Fruit fly (Drosophila melanogaster) whole organism, embryonic: ENCODE data around the gene CG12279.

Experiments
- ATbp ChIP-seq: fragments of 200-800 bp; sonication (Bioruptor generic); optimal IDR thresholded peaks from 2 replicates; lab custom pipeline; 2017; ENCODE audit warnings: missing biosample characterization, mild to moderate bottlenecking, missing genetic modification characterization, missing genetic modification reagents
- Atf6 ChIP-seq: fragments of 200-800 bp; sonication (Bioruptor generic); IDR thresholded peaks from 2 replicates; pipeline ENCODE4 v1.3.6; 2022; ENCODE audit warnings: missing biosample characterization, missing genetic modification characterization
- CG10462 ChIP-seq: fragments of 200-800 bp; sonication (Bioruptor generic); optimal IDR thresholded peaks from 2 replicates; lab custom pipeline; 2016; ENCODE audit warnings: missing biosample characterization, missing genetic modification characterization
- CG10979 ChIP-seq: fragments of 200-800 bp; sonication (Bioruptor generic); optimal IDR thresholded peaks from 2 replicates; lab custom pipeline; 2018; ENCODE audit warnings: missing biosample characterization, mild to moderate bottlenecking, missing genetic modification characterization, moderate library complexity
- CG13123 ChIP-seq: fragments of 200-800 bp; sonication (Bioruptor generic); optimal IDR thresholded peaks from 2 replicates; lab custom pipeline; 2016; ENCODE audit warnings: missing biosample characterization, missing genetic modification characterization
- CG13296 ChIP-seq: fragments of 200-800 bp; sonication (Bioruptor generic); optimal IDR thresholded peaks from 3 replicates; lab custom pipeline; 2018; ENCODE audit warnings: missing biosample characterization, mild to moderate bottlenecking, missing genetic modification characterization
- CG15073 ChIP-seq: fragments of 200-800 bp; sonication (Bioruptor generic); optimal IDR thresholded peaks from 2 replicates; lab custom pipeline; 2016; ENCODE audit warnings: missing biosample characterization, missing genetic modification characterization
- CG1529 ChIP-seq: fragments of 200-800 bp; sonication (Bioruptor generic); optimal IDR thresholded peaks from 3 replicates; lab custom pipeline; 2018; ENCODE audit warnings: missing biosample characterization, missing genetic modification characterization
- CG1647 ChIP-seq: fragments of 200-800 bp; sonication (Bioruptor generic); optimal IDR thresholded peaks from 3 replicates; lab custom pipeline; 2016; ENCODE audit warnings: missing biosample characterization, missing genetic modification characterization
- CG18011 ChIP-seq: fragments of 200-800 bp; sonication (Bioruptor generic); optimal IDR thresholded peaks from 2 replicates; lab custom pipeline; 2017; ENCODE audit warnings: missing biosample characterization, missing genetic modification characterization, mild to moderate bottlenecking, moderate library complexity, missing genotype
- CG2116 ChIP-seq: fragments of 200-800 bp; sonication (Bioruptor generic); optimal IDR thresholded peaks from 3 replicates; lab custom pipeline; 2018; ENCODE audit warnings: missing biosample characterization, mild to moderate bottlenecking, missing genetic modification characterization
- CG2202 ChIP-seq: fragments of 200-800 bp; sonication (Bioruptor generic); optimal IDR thresholded peaks from 2 replicates; lab custom pipeline; 2018; ENCODE audit warnings: missing biosample characterization, mild to moderate bottlenecking, missing genetic modification characterization
- CG30020 ChIP-seq: fragments of 200-800 bp; optimal IDR thresholded peaks from 2 replicates; lab custom pipeline; 2019; ENCODE audit warnings: missing biosample characterization, mild to moderate bottlenecking, missing genetic modification characterization, moderate library complexity
- CG3163 ChIP-seq: fragments of 200-800 bp; sonication (Bioruptor generic); optimal IDR thresholded peaks from 3 replicates; lab custom pipeline; 2016; ENCODE audit warnings: missing biosample characterization, missing genetic modification characterization
- CG32767 ChIP-seq: fragments of 200-800 bp; sonication (Bioruptor generic); IDR thresholded peaks from 2 replicates; pipeline ENCODE4 v1.3.6; 2022; ENCODE audit warnings: missing biosample characterization, missing genetic modification characterization
- CG4360 ChIP-seq: fragments of 200-800 bp; sonication (Bioruptor generic); IDR thresholded peaks from 2 replicates; pipeline ENCODE4 v1.3.6; 2022; ENCODE audit warnings: missing biosample characterization, missing genetic modification characterization
- CG7987 ChIP-seq: fragments of 200-800 bp; sonication (Bioruptor generic); optimal IDR thresholded peaks from 2 replicates; lab custom pipeline; 2018; ENCODE audit warnings: missing biosample characterization, mild to moderate bottlenecking, missing genetic modification characterization, moderate library complexity
- Chrac-16 ChIP-seq: fragments of 200-800 bp; sonication (Bioruptor generic); optimal IDR thresholded peaks from 3 replicates; lab custom pipeline; 2016; ENCODE audit warnings: missing biosample characterization, missing genetic modification characterization
- Deaf1 ChIP-seq: fragments of 200-800 bp; optimal IDR thresholded peaks from 3 replicates; lab custom pipeline; 2019; ENCODE audit warnings: missing biosample characterization, mild to moderate bottlenecking, missing genetic modification characterization, moderate library complexity
- Doc3 ChIP-seq: fragments of 200-800 bp; sonication (Bioruptor generic); IDR thresholded peaks from 3 replicates; pipeline ENCODE4 v1.3.6; 2022; ENCODE audit warnings: missing biosample characterization, missing genetic modification characterization; ENCODE audit not compliant: partially characterized antibody
- E2f2 ChIP-seq: fragments of 200-800 bp; sonication (Bioruptor generic); IDR thresholded peaks from 2 replicates; pipeline ENCODE4 v1.3.6; 2022; ENCODE audit warnings: missing biosample characterization, missing genetic modification characterization
- HHEX ChIP-seq: fragments of 200-800 bp; sonication (Bioruptor generic); optimal IDR thresholded peaks from 3 replicates; lab custom pipeline; 2017; ENCODE audit warnings: missing biosample characterization, mild to moderate bottlenecking, missing genetic modification characterization, missing genetic modification reagents
- Hand ChIP-seq: fragments of 200-800 bp; sonication (Bioruptor generic); optimal IDR thresholded peaks from 2 replicates; lab custom pipeline; 2017; ENCODE audit warnings: mild to moderate bottlenecking, missing biosample characterization, missing genetic modification reagents, missing genetic modification characterization
- Hmx ChIP-seq: fragments of 200-800 bp; sonication (Bioruptor generic); optimal IDR thresholded peaks from 2 replicates; lab custom pipeline; 2016; ENCODE audit warnings: missing biosample characterization, missing genetic modification characterization
- Jarid2 ChIP-seq: fragments of 200-800 bp; sonication (Bioruptor generic); optimal IDR thresholded peaks from 3 replicates; lab custom pipeline; 2017; ENCODE audit warnings: mild to moderate bottlenecking, missing biosample characterization, missing genetic modification reagents, missing genetic modification characterization
- Mrtf ChIP-seq: fragments of 200-800 bp; sonication (Bioruptor generic); IDR thresholded peaks from 3 replicates; pipeline ENCODE4 v1.3.6; 2022; ENCODE audit warnings: missing biosample characterization, missing genetic modification characterization
- Opbp ChIP-seq: fragments of 200-800 bp; sonication (Bioruptor generic); IDR thresholded peaks from 3 replicates; pipeline ENCODE4 v1.3.6; 2022; ENCODE audit warnings: missing biosample characterization, missing genetic modification characterization; ENCODE audit not compliant: partially characterized antibody
- Poxn ChIP-seq: fragments of 200-800 bp; sonication (Bioruptor generic); IDR thresholded peaks from 2 replicates; pipeline ENCODE4 v1.3.6; 2022; ENCODE audit warnings: missing biosample characterization, missing genetic modification characterization
- Scr ChIP-seq: fragments of 200-800 bp; sonication (Bioruptor generic); IDR thresholded peaks from 2 replicates; pipeline ENCODE4 v1.3.6; 2022; ENCODE audit warnings: missing biosample characterization, missing genetic modification characterization; ENCODE audit not compliant: partially characterized antibody
- amos ChIP-seq: fragments of 200-800 bp; sonication (Bioruptor generic); IDR thresholded peaks from 2 replicates; pipeline ENCODE4 v1.3.6; 2022; ENCODE audit warnings: missing biosample characterization, missing genetic modification characterization; ENCODE audit not compliant: partially characterized antibody
- aop ChIP-seq: fragments of 200-800 bp; sonication (Bioruptor generic); IDR thresholded peaks from 2 replicates; pipeline ENCODE4 v1.3.6; 2022; ENCODE audit warnings: missing biosample characterization, missing genetic modification characterization
- bowl ChIP-seq: fragments of 200-800 bp; sonication (Bioruptor generic); IDR thresholded peaks from 2 replicates; pipeline ENCODE4 v1.3.6; 2022; ENCODE audit warnings: missing biosample characterization, missing genetic modification characterization
- cg ChIP-seq: fragments of 200-800 bp; sonication (Bioruptor generic); optimal IDR thresholded peaks from 3 replicates; lab custom pipeline; 2019; ENCODE audit warnings: missing biosample characterization, mild to moderate bottlenecking, missing genetic modification characterization, moderate library complexity
- chinmo ChIP-seq: fragments of 200-800 bp; sonication (Bioruptor generic); IDR thresholded peaks from 4 replicates; pipeline ENCODE4 v1.3.6; 2022; ENCODE audit warnings: missing biosample characterization, missing genetic modification characterization; ENCODE audit not compliant: partially characterized antibody
- chm ChIP-seq: fragments of 200-800 bp; sonication (Bioruptor generic); IDR thresholded peaks from 2 replicates; pipeline ENCODE4 v1.3.6; 2022; ENCODE audit warnings: missing biosample characterization, missing genetic modification characterization
- fd96Cb ChIP-seq: fragments of 200-800 bp; sonication (Bioruptor generic); optimal IDR thresholded peaks from 2 replicates; lab custom pipeline; 2018; ENCODE audit warnings: missing biosample characterization, mild to moderate bottlenecking, missing genetic modification characterization, moderate library complexity
- gce ChIP-seq: fragments of 200-800 bp; sonication (Bioruptor generic); IDR thresholded peaks from 3 replicates; pipeline ENCODE4 v1.3.6; 2022; ENCODE audit warnings: missing biosample characterization, missing genetic modification characterization
- gcm2 ChIP-seq: fragments of 200-800 bp; sonication (Bioruptor generic); optimal IDR thresholded peaks from 2 replicates; lab custom pipeline; 2016; ENCODE audit warnings: missing biosample characterization, missing genetic modification characterization
- grn ChIP-seq: fragments of 200-800 bp; sonication (Bioruptor generic); optimal IDR thresholded peaks from 3 replicates; lab custom pipeline; 2017; ENCODE audit warnings: missing biosample characterization, missing genetic modification characterization
- hb ChIP-seq: fragments of 200-800 bp; sonication (Bioruptor generic); IDR thresholded peaks from 3 replicates; pipeline ENCODE4 v1.3.6; 2022; ENCODE audit warnings: missing biosample characterization, missing genetic modification characterization; ENCODE audit not compliant: partially characterized antibody
- kni ChIP-seq: fragments of 200-800 bp; sonication (Bioruptor generic); optimal IDR thresholded peaks from 3 replicates; lab custom pipeline; 2017; ENCODE audit warnings: mild to moderate bottlenecking, missing biosample characterization, missing genetic modification reagents, missing genetic modification characterization
- peb ChIP-seq: fragments of 200-800 bp; sonication (Bioruptor generic); IDR thresholded peaks from 2 replicates; pipeline ENCODE4 v1.3.6; 2022; ENCODE audit warnings: missing biosample characterization, missing genetic modification characterization
- pros ChIP-seq: fragments of 200-800 bp; sonication (Bioruptor generic); optimal IDR thresholded peaks from 3 replicates; lab custom pipeline; 2019; ENCODE audit warnings: missing biosample characterization, mild to moderate bottlenecking, missing genetic modification characterization, moderate library complexity
- ranshi ChIP-seq: fragments of 200-800 bp; sonication (Bioruptor generic); IDR thresholded peaks from 2 replicates; pipeline ENCODE4 v1.3.6; 2022; ENCODE audit warnings: missing biosample characterization, missing genetic modification characterization
- row ChIP-seq: fragments of 200-800 bp; sonication (Bioruptor generic); IDR thresholded peaks from 3 replicates; pipeline ENCODE4 v1.3.6; 2022; ENCODE audit warnings: missing biosample characterization, missing genetic modification characterization
- trem ChIP-seq: fragments of 200-800 bp; optimal IDR thresholded peaks from 3 replicates; lab custom pipeline; 2019; ENCODE audit warnings: missing biosample characterization, mild to moderate bottlenecking, missing genetic modification characterization, moderate library complexity
- tx ChIP-seq: fragments of 200-800 bp; sonication (Bioruptor generic); optimal IDR thresholded peaks from 2 replicates; lab custom pipeline; 2016; ENCODE audit warnings: missing biosample characterization, missing genetic modification characterization
- wdn ChIP-seq: fragments of 200-800 bp; sonication (Bioruptor generic); IDR thresholded peaks from 2 replicates; pipeline ENCODE4 v1.3.6; 2022; ENCODE audit warnings: missing biosample characterization, missing genetic modification characterization

Gene CG12279

dm6 chr3R:12717588-12718535 is 13.0 kb downstream of the CG12279 start (continued):
- TF ChIP-seq aop (GFP tag; lab: Robert Waterston, UW) (no peak), gce (GFP tag; lab: Robert Waterston, UW) (no peak), CG32767 (GFP tag; lab: Robert Waterston, UW) (0 out of 2 replicates have a peak, but pooled peaks have one; percentile 29), hb (GFP tag; lab: Robert Waterston, UW) (no peak), trem (tag; lab: Kevin White, UChicago) (no peak), CG7987 (GFP tag; lab: Kevin White, UChicago) (peak; percentile 79), kni (GFP tag; lab: Kevin White, UChicago) (no peak), E2f2 (GFP tag; lab: Robert Waterston, UW) (peak; percentile 23; the same call in 1 of the 2 replicates), amos (no peak), CG10979 (tag; lab: Kevin White, UChicago) (peak; percentile 39), Hand (GFP tag; lab: Kevin White, UChicago) (peak; percentile 54), CG15073 (GFP tag; lab: Kevin White, UChicago) (no peak), CG13296 (GFP tag; lab: Kevin White, UChicago) (no peak), Poxn (GFP tag; lab: Robert Waterston, UW) (no peak), cg (GFP tag; lab: Kevin White, UChicago) (no peak), HHEX (GFP tag; lab: Kevin White, UChicago) (peak; percentile 26), CG2202 (tag; lab: Kevin White, UChicago) (no peak), CG18011 (peak; percentile 39), Atf6 (GFP tag; lab: Robert Waterston, UW) (peak; percentile 38), grn (GFP tag; lab: Kevin White, UChicago) (no peak), Hmx (GFP tag; lab: Kevin White, UChicago) (no peak), Opbp (GFP tag; lab: Robert Waterston, UW) (no peak), ATbp (GFP tag; lab: Kevin White, UChicago) (peak; percentile 52), Mrtf (GFP tag; lab: Robert Waterston, UW) (peak; percentile 65; the same call in 2 of the 3 replicates), row (GFP tag; lab: Robert Waterston, UW) (peak; percentile 82), chinmo (0 out of 4 replicates have a peak, but pooled peaks have one; percentile 56), CG4360 (GFP tag; lab: Robert Waterston, UW) (no peak), CG1647 (GFP tag; lab: Kevin White, UChicago) (peak; percentile 20), bowl (GFP tag; lab: Robert Waterston, UW) (no peak), CG10462 (GFP tag; lab: Kevin White, UChicago) (no peak), Scr (no peak), CG13123 (GFP tag; lab: Kevin White, UChicago) (no peak), fd96Cb (tag; lab: Kevin White, UChicago) (peak; percentile 53), chm (GFP tag; lab: Robert Waterston, UW) (no peak; the same call in 1 of the 2 replicates), gcm2 (GFP tag; lab: Kevin White, UChicago) (no peak), Doc3 (GFP tag; lab: Robert Waterston, UW) (no peak), pros (GFP tag; lab: Kevin White, UChicago) (no peak), ranshi (GFP tag; lab: Robert Waterston, UW) (peak; percentile 66), tx (GFP tag; lab: Kevin White, UChicago) (no peak), wdn (peak; percentile 68; the same call in 1 of the 2 replicates), Jarid2 (GFP tag; lab: Kevin White, UChicago) (peak; percentile 20), CG3163 (GFP tag; lab: Kevin White, UChicago) (peak; percentile 27), Chrac-16 (GFP tag; lab: Kevin White, UChicago) (no peak), CG2116 (GFP tag; lab: Kevin White, UChicago) (peak; percentile 16), Deaf1 (tag; lab: Kevin White, UChicago) (no peak), CG30020 (no peak), peb (GFP tag; lab: Robert Waterston, UW) (peak; percentile 34; the same call in 1 of the 2 replicates), CG1529 (peak; percentile 13)
